ENCODE assay signal across 5 fruit fly cellular contexts in the genomic region with DNA sequence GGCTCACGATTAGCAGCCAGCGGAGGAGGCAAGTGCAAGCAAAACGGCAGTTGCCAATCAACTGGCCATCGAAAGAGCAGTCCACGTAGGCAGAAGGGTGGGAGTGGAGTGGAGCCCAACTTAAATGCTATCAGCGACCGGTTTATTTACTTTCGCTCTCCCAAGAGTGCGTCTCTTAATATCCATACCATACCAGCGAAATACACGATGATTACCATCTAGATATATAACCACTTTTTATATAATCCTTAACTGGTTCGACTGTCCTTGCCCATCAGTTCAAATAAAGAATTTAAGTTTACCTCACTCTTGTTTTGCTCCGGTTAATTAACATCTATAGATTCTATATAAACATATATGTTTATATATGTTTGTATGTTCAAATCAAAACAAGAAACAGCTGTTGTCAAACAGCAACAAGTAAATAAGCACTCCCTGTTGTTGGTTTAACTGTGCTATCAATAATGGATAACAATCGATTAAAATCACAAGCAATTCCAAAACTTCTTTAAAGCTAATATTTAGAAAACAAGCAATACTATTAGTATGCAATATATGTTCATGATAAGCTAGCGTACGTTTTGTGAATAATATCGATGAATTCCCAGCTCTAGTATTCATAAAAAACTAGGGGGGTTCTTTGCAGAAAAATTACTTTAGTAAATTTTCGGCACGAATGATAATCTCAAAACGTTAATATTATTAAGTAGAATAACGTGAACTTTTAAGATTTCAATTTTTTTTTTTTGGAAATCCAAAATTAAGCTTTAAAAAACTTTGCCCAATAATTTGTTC.
A peak's percentile ranks its signal among the peaks of the same experiment; 100 is the strongest.
TF ChIP-seq lines count a peak whose summit lies in the region.

No protein-coding gene starts in this region.

- TF ChIP-seq CTCF in whole organism, embryonic (GFP tag; optimal IDR thresholded peaks at IDR 0.05; lab: Kevin White, UChicago) = no peak

TF ChIP-seq in whole organism, adult, 20 proteins besides CTCF, POLR2A, EP300 and RAD21 (continues in another document):
- TF ChIP-seq Hr96 (GFP tag; optimal IDR thresholded peaks at IDR 0.05; lab: Kevin White, UChicago) (peak; percentile 9), ovo (GFP tag; optimal IDR thresholded peaks at IDR 0.05; lab: Kevin White, UChicago) (peak; percentile 6), CG7101 (tag; optimal IDR thresholded peaks at IDR 0.05; lab: Kevin White, UChicago) (peak; percentile 40), Crg-1 (GFP tag; optimal IDR thresholded peaks at IDR 0.05; lab: Kevin White, UChicago) (peak; percentile 42), bab1 (GFP tag; optimal IDR thresholded peaks at IDR 0.05; lab: Kevin White, UChicago) (peak; percentile 29), CG7045 (GFP tag; optimal IDR thresholded peaks at IDR 0.05; lab: Kevin White, UChicago) (peak; percentile 30), CG1620 (GFP tag; optimal IDR thresholded peaks at IDR 0.05; lab: Kevin White, UChicago) (peak; percentile 42), CG14711 (tag; optimal IDR thresholded peaks at IDR 0.05; lab: Kevin White, UChicago) (peak; percentile 29), tj (GFP tag; optimal IDR thresholded peaks at IDR 0.05; lab: Kevin White, UChicago) (no peak), cic (GFP tag; optimal IDR thresholded peaks at IDR 0.05; lab: Kevin White, UChicago) (peak; percentile 26), pad (GFP tag; optimal IDR thresholded peaks at IDR 0.05; lab: Kevin White, UChicago) (no peak), Mnt (GFP tag; optimal IDR thresholded peaks at IDR 0.05; lab: Kevin White, UChicago) (no peak), cnc (optimal IDR thresholded peaks at IDR 0.05; lab: Kevin White, UChicago) (no peak), kay (GFP tag; lab: Kevin White, UChicago; ENCODE audit: borderline replicate concordance) (no peak), CG12768 (GFP tag; optimal IDR thresholded peaks at IDR 0.05; lab: Kevin White, UChicago) (peak; percentile 27), CG5204 (GFP tag; optimal IDR thresholded peaks at IDR 0.05; lab: Kevin White, UChicago) (no peak)

TF ChIP-seq in whole organism, embryonic, 481 proteins besides CTCF, POLR2A, EP300 and RAD21 (continues in another document):
- peak; percentile 22 for TF ChIP-seq phol (tag; optimal IDR thresholded peaks at IDR 0.05; lab: Kevin White, UChicago)
- TF ChIP-seq amos (GFP tag; IDR thresholded peaks at IDR 0.05; lab: Robert Waterston, UW; ENCODE audit: partially characterized antibody) = no peak
- no peak for TF ChIP-seq CG1529 (GFP tag; optimal IDR thresholded peaks at IDR 0.05; lab: Kevin White, UChicago)
- peak; percentile 3 for TF ChIP-seq CG10979 (tag; optimal IDR thresholded peaks at IDR 0.05; lab: Kevin White, UChicago)
- TF ChIP-seq CG17361 (GFP tag; IDR thresholded peaks at IDR 0.05; lab: Robert Waterston, UW) = no peak; the same call in 2 of the 3 replicates
- TF ChIP-seq ash1 (GFP tag; optimal IDR thresholded peaks at IDR 0.05; lab: Kevin White, UChicago) = no peak
- TF ChIP-seq HHEX (GFP tag; optimal IDR thresholded peaks at IDR 0.05; lab: Kevin White, UChicago) = peak; percentile 73
- TF ChIP-seq inv (GFP tag; IDR thresholded peaks at IDR 0.05; lab: Robert Waterston, UW; ENCODE audit: partially characterized antibody) = no peak
- no peak for TF ChIP-seq gfzf (GFP tag; optimal IDR thresholded peaks at IDR 0.05; lab: Kevin White, UChicago)
- peak; percentile 52 for TF ChIP-seq lilli (GFP tag; optimal IDR thresholded peaks at IDR 0.05; lab: Kevin White, UChicago)
- no peak for TF ChIP-seq croc (GFP tag; conservative IDR thresholded peaks at IDR 0.05; lab: Robert Waterston, UW)
- no peak for TF ChIP-seq CG4820 (GFP tag; optimal IDR thresholded peaks at IDR 0.05; lab: Kevin White, UChicago)
- no peak for TF ChIP-seq usp (GFP tag; optimal IDR thresholded peaks at IDR 0.05; lab: Kevin White, UChicago)
- no peak for TF ChIP-seq TFAM (GFP tag; optimal IDR thresholded peaks at IDR 0.05; lab: Kevin White, UChicago)
- TF ChIP-seq CG7357 (GFP tag; IDR thresholded peaks at IDR 0.05; lab: Robert Waterston, UW) = no peak
- 0 out of 3 replicates have a peak, but pooled peaks have one; percentile 25 for TF ChIP-seq CG14050 (GFP tag; IDR thresholded peaks at IDR 0.05; lab: Robert Waterston, UW)

TF ChIP-seq in whole organism, prepupa, 60 proteins besides CTCF, POLR2A, EP300 and RAD21 (continues in another document):
- peak; percentile 60 for TF ChIP-seq Hr4 (GFP tag; optimal IDR thresholded peaks at IDR 0.05; lab: Kevin White, UChicago)
- TF ChIP-seq vri (GFP tag; optimal IDR thresholded peaks at IDR 0.05; lab: Kevin White, UChicago) = no peak
- peak in 1 of 2 experiments; percentile 2 for TF ChIP-seq ss (GFP tag; optimal IDR thresholded peaks at IDR 0.05; lab: Kevin White, UChicago)
- TF ChIP-seq CG9139 (GFP tag; optimal IDR thresholded peaks at IDR 0.05; lab: Kevin White, UChicago) = no peak
- no peak for TF ChIP-seq Hr38 (GFP tag; optimal IDR thresholded peaks at IDR 0.05; lab: Kevin White, UChicago)
- TF ChIP-seq Smox (GFP tag; optimal IDR thresholded peaks at IDR 0.05; lab: Kevin White, UChicago) = peak; percentile 46
- peak; percentile 36 for TF ChIP-seq Eip75B (GFP tag; optimal IDR thresholded peaks at IDR 0.05; lab: Kevin White, UChicago)
- TF ChIP-seq CG3032 (tag; optimal IDR thresholded peaks at IDR 0.05; lab: Kevin White, UChicago) = peak; percentile 14
- no peak for TF ChIP-seq CG16779 (tag; optimal IDR thresholded peaks at IDR 0.05; lab: Kevin White, UChicago)
- TF ChIP-seq Sox14 (GFP tag; optimal IDR thresholded peaks at IDR 0.05; lab: Kevin White, UChicago) = peak; percentile 52
- peak; percentile 38 for TF ChIP-seq lz (GFP tag; optimal IDR thresholded peaks at IDR 0.05; lab: Kevin White, UChicago)
- peak; percentile 61; the same call in 1 of the 3 replicates for TF ChIP-seq CG6163 (GFP tag; IDR thresholded peaks at IDR 0.05; lab: Robert Waterston, UW)
- peak; percentile 26 for TF ChIP-seq CG3919 (GFP tag; optimal IDR thresholded peaks at IDR 0.05; lab: Kevin White, UChicago)
- TF ChIP-seq CG31627 (GFP tag; optimal IDR thresholded peaks at IDR 0.05; lab: Kevin White, UChicago) = peak; percentile 27
- peak; percentile 20 for TF ChIP-seq CG11762 (GFP tag; optimal IDR thresholded peaks at IDR 0.05; lab: Kevin White, UChicago; ENCODE audit: insufficient read depth)
- no peak for TF ChIP-seq dac (GFP tag; optimal IDR thresholded peaks at IDR 0.05; lab: Kevin White, UChicago)
- TF ChIP-seq Lpt (GFP tag; optimal IDR thresholded peaks at IDR 0.05; lab: Kevin White, UChicago) = no peak

TF ChIP-seq in whole organism, pupa, 21 proteins besides CTCF, POLR2A, EP300 and RAD21:
- no peak for TF ChIP-seq CG34367 (tag; optimal IDR thresholded peaks at IDR 0.05; lab: Kevin White, UChicago)
- 0 out of 2 replicates have a peak, but pooled peaks have one; percentile 12 for TF ChIP-seq CG32121 (GFP tag; IDR thresholded peaks at IDR 0.05; lab: Robert Waterston, UW)
- no peak for TF ChIP-seq CG13204 (GFP tag; optimal IDR thresholded peaks at IDR 0.05; lab: Kevin White, UChicago)
- no peak for TF ChIP-seq CG14655 (GFP tag; optimal IDR thresholded peaks at IDR 0.05; lab: Kevin White, UChicago)
- peak; percentile 7 for TF ChIP-seq CG15710 (tag; optimal IDR thresholded peaks at IDR 0.05; lab: Kevin White, UChicago)
- TF ChIP-seq EcR (GFP tag; optimal IDR thresholded peaks at IDR 0.05; lab: Kevin White, UChicago) = peak; percentile 61
- peak; percentile 44 for TF ChIP-seq CG8159 (tag; optimal IDR thresholded peaks at IDR 0.05; lab: Kevin White, UChicago)
- peak; percentile 11 for TF ChIP-seq CG17806 (tag; optimal IDR thresholded peaks at IDR 0.05; lab: Kevin White, UChicago)
- TF ChIP-seq CG10348 (GFP tag; IDR thresholded peaks at IDR 0.05; lab: Robert Waterston, UW) = no peak
- TF ChIP-seq CG4496 (GFP tag; IDR thresholded peaks at IDR 0.05; lab: Robert Waterston, UW) = peak; percentile 46; the same call in 1 of the 3 replicates
- no peak for TF ChIP-seq rn (GFP tag; IDR thresholded peaks at IDR 0.05; lab: Robert Waterston, UW)
- TF ChIP-seq CG9948 (tag; optimal IDR thresholded peaks at IDR 0.05; lab: Kevin White, UChicago) = peak; percentile 3
- peak; percentile 17; the same call in 1 of the 2 replicates for TF ChIP-seq Ets98B (GFP tag; IDR thresholded peaks at IDR 0.05; lab: Robert Waterston, UW)
- TF ChIP-seq CG8301 (tag; optimal IDR thresholded peaks at IDR 0.05; lab: Kevin White, UChicago) = peak; percentile 42
- peak; percentile 34 for TF ChIP-seq CG12605 (GFP tag; IDR thresholded peaks at IDR 0.05; lab: Robert Waterston, UW)
- TF ChIP-seq gl (tag; optimal IDR thresholded peaks at IDR 0.05; lab: Kevin White, UChicago) = peak; percentile 0
- peak; percentile 9 for TF ChIP-seq Snoo (tag; optimal IDR thresholded peaks at IDR 0.05; lab: Kevin White, UChicago)

TF ChIP-seq in whole organism, wandering third instar larva, 38 proteins besides CTCF, POLR2A, EP300 and RAD21 (continues in another document):
- TF ChIP-seq woc (GFP tag; optimal IDR thresholded peaks at IDR 0.05; lab: Kevin White, UChicago) (peak; percentile 54), CG9705 (GFP tag; optimal IDR thresholded peaks at IDR 0.05; lab: Kevin White, UChicago) (peak; percentile 16), lola (GFP tag; optimal IDR thresholded peaks at IDR 0.05; lab: Kevin White, UChicago) (no peak), HLH106 (tag; optimal IDR thresholded peaks at IDR 0.05; lab: Kevin White, UChicago) (peak; percentile 51), rgr (GFP tag; optimal IDR thresholded peaks at IDR 0.05; lab: Kevin White, UChicago) (peak; percentile 39), Abd-B (GFP tag; optimal IDR thresholded peaks at IDR 0.05; lab: Kevin White, UChicago) (no peak), GATAd (GFP tag; optimal IDR thresholded peaks at IDR 0.05; lab: Kevin White, UChicago) (no peak), foxo (GFP tag; optimal IDR thresholded peaks at IDR 0.05; lab: Kevin White, UChicago) (peak in 1 of 2 experiments; percentile 29), brk (GFP tag; optimal IDR thresholded peaks at IDR 0.05; lab: Kevin White, UChicago) (no peak), Mio (GFP tag; optimal IDR thresholded peaks at IDR 0.05; lab: Kevin White, UChicago) (no peak), dl (GFP tag; optimal IDR thresholded peaks at IDR 0.05; lab: Kevin White, UChicago; ENCODE audit: insufficient read depth in 1 of 2, partially characterized antibody in 2 of 2) (no peak), Dif (GFP tag; optimal IDR thresholded peaks at IDR 0.05; lab: Kevin White, UChicago; ENCODE audit: partially characterized antibody) (no peak), CrebA (GFP tag; optimal IDR thresholded peaks at IDR 0.05; lab: Kevin White, UChicago; ENCODE audit: borderline replicate concordance) (no peak), CG32264 (GFP tag; optimal IDR thresholded peaks at IDR 0.05; lab: Kevin White, UChicago) (no peak), sage (GFP tag; optimal IDR thresholded peaks at IDR 0.05; lab: Kevin White, UChicago) (no peak), Vsx2 (GFP tag; optimal IDR thresholded peaks at IDR 0.05; lab: Kevin White, UChicago; ENCODE audit: partially characterized antibody) (no peak), Rel (GFP tag; optimal IDR thresholded peaks at IDR 0.05; lab: Kevin White, UChicago) (no peak), Rel (tag; optimal IDR thresholded peaks at IDR 0.05; lab: Kevin White, UChicago) (peak; percentile 3), h (GFP tag; optimal IDR thresholded peaks at IDR 0.05; lab: Kevin White, UChicago) (peak; percentile 58), OdsH (GFP tag; optimal IDR thresholded peaks at IDR 0.05; lab: Kevin White, UChicago) (peak; percentile 49), dmrt93B (GFP tag; optimal IDR thresholded peaks at IDR 0.05; lab: Kevin White, UChicago) (no peak)
